Worm (Caenorhabditis elegans) whole organism, early embryonic: Measurements from ENCODE around the gene dpy-19.

Experiments used
- ama-1 ChIP-seq: fragments of 150-350 bp; optimal IDR thresholded peaks from 2 replicates; lab custom pipeline; 2014
- ceh-36 ChIP-seq: sonication (generic microtip); optimal IDR thresholded peaks from 2 replicates; lab custom pipeline; 2016; ENCODE audit warnings: missing genetic modification characterization, inconsistent platforms, missing compliant biosample characterization
- sea-1 ChIP-seq: fragments of 200-800 bp; sonication (Bioruptor generic); conservative IDR thresholded peaks from 2 replicates; pipeline ENCODE4 v1.3.6; 2022; ENCODE audit warnings: missing genetic modification characterization, missing compliant biosample characterization
- tra-4 ChIP-seq: sonication (generic microtip); optimal IDR thresholded peaks from 2 replicates; lab custom pipeline; 2017; ENCODE audit warnings: missing genetic modification characterization, missing compliant biosample characterization

ce11 chrIII:8674980-8675485 lies 7.8 kb upstream of the dpy-19 start, which contains the start of gene pgl-2:
- no peak for TF ChIP-seq ama-1 (lab: Kevin White, UChicago)
- no peak for TF ChIP-seq tra-4 (tag; lab: Kevin White, UChicago)
- TF ChIP-seq ceh-36 = no peak
- no peak for TF ChIP-seq sea-1 (GFP tag; lab: Robert Waterston, UW)
